Fruit fly (Drosophila melanogaster): ENCODE results near the gene CG13699.

- no peak for TF ChIP-seq CG33017 (tag; optimal IDR thresholded peaks at IDR 0.05)
- TF ChIP-seq Mnt (GFP tag; optimal IDR thresholded peaks at IDR 0.05) = no peak
- TF ChIP-seq ovo (GFP tag; optimal IDR thresholded peaks at IDR 0.05) = no peak
- TF ChIP-seq Crg-1 (GFP tag; optimal IDR thresholded peaks at IDR 0.05) = no peak
- TF ChIP-seq CG12768 (GFP tag; optimal IDR thresholded peaks at IDR 0.05) = no peak
These were observed 9.9 kb upstream of the CG13699 start for dm6 chr3L:18172064-18172696.
